Worm (Caenorhabditis elegans) whole organism, late embryonic: ENCODE results near the gene hnd-1.

Source experiments
- C38D4.7 ChIP-seq: fragments of 200-800 bp; sonication (Bioruptor generic); optimal IDR thresholded peaks from 2 replicates; lab custom pipeline; 2018; ENCODE audit warnings: mild to moderate bottlenecking, missing genetic modification characterization, moderate library complexity, missing compliant biosample characterization
- ama-1 ChIP-seq: fragments of 150-350 bp; optimal IDR thresholded peaks from 2 replicates; lab custom pipeline; 2014
- ceh-18 ChIP-seq: sonication (generic microtip); optimal IDR thresholded peaks from 2 replicates; lab custom pipeline; 2016; ENCODE audit warnings: missing genetic modification characterization, missing compliant biosample characterization
- ceh-22 ChIP-seq: sonication (generic microtip); optimal IDR thresholded peaks from 2 replicates; lab custom pipeline; 2017; ENCODE audit warnings: missing biosample characterization, missing genetic modification characterization
- dve-1 ChIP-seq: sonication (generic microtip); optimal IDR thresholded peaks from 2 replicates; lab custom pipeline; 2017; ENCODE audit warnings: antibody characterized with exemption, mild to moderate bottlenecking, missing genetic modification characterization, missing compliant biosample characterization
- fkh-10 ChIP-seq: fragments of 150-350 bp; optimal IDR thresholded peaks from 2 replicates; lab custom pipeline; 2014; ENCODE audit warnings: missing biosample characterization, missing genetic modification reagents, missing genetic modification characterization
- hlh-15 ChIP-seq: sonication (generic microtip); optimal IDR thresholded peaks from 2 replicates; lab custom pipeline; 2016; ENCODE audit warnings: missing genetic modification characterization, missing compliant biosample characterization
- madf-2 ChIP-seq: sonication (generic microtip); optimal IDR thresholded peaks from 2 replicates; lab custom pipeline; 2017; ENCODE audit warnings: missing genetic modification characterization, missing compliant biosample characterization
- mec-3 ChIP-seq: sonication (generic microtip); optimal IDR thresholded peaks from 2 replicates; lab custom pipeline; 2016; ENCODE audit warnings: borderline replicate concordance, missing genetic modification characterization, missing compliant biosample characterization
- pha-4 ChIP-seq: fragments of 150-350 bp; optimal IDR thresholded peaks from 2 replicates; lab custom pipeline; 2018; ENCODE audit warnings: missing biosample characterization, missing genetic modification reagents, missing genetic modification characterization
- ref-2 ChIP-seq: sonication (generic microtip); optimal IDR thresholded peaks from 2 replicates; lab custom pipeline; 2016; ENCODE audit warnings: missing genetic modification characterization, missing compliant biosample characterization
- sox-4 ChIP-seq: sonication (generic microtip); optimal IDR thresholded peaks from 2 replicates; lab custom pipeline; 2017; ENCODE audit warnings: mild to moderate bottlenecking, missing genetic modification characterization, inconsistent platforms, missing compliant biosample characterization
- tbx-2 ChIP-seq: sonication (generic microtip); optimal IDR thresholded peaks from 2 replicates; lab custom pipeline; 2016; ENCODE audit warnings: missing genetic modification characterization, missing compliant biosample characterization
- unc-86 ChIP-seq: sonication (generic microtip); optimal IDR thresholded peaks from 2 replicates; lab custom pipeline; 2016; ENCODE audit warnings: missing genetic modification characterization, missing compliant biosample characterization

ce11 chrX:11645517-11645916 is 38.8 kb upstream of the hnd-1 start:
- TF ChIP-seq tbx-2 (tag; lab: Kevin White, UChicago) (no peak), C38D4.7 (GFP tag; lab: Kevin White, UChicago) (no peak), mec-3 (tag; lab: Kevin White, UChicago) (no peak), madf-2 (no peak), sox-4 (tag; lab: Kevin White, UChicago) (no peak), ceh-18 (tag; lab: Kevin White, UChicago) (no peak), unc-86 (tag; lab: Kevin White, UChicago) (no peak), ceh-22 (no peak), dve-1 (tag; lab: Kevin White, UChicago) (no peak), pha-4 (tag; lab: Kevin White, UChicago) (no peak), ama-1 (lab: Kevin White, UChicago) (no peak), fkh-10 (no peak), hlh-15 (no peak), ref-2 (tag; lab: Kevin White, UChicago) (no peak)
